Worm (Caenorhabditis elegans): ENCODE results near the gene F58F9.4.

DNA sequence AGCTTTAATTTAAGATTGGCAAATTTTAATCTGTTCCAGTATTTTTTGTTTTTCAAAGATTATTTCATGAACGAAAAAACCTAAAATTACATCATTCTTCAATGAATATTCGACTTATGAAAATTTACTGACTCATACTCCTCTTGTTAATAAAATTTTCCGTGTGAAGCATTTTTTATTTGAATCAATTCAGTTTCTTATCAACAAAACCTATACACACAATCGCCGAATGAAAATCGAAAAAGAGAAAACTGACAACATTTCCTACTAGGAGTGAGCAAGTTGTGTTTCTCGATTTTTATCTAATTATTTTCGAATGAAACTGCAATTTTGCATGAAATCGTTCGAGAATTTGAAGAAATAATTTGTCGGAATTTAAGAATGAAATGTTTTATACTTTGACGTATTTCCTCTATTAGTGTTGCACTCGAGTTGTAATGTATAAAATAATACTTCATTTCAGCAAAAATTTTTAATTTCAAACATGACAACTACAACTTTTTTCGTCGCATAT lies at the start of gene F58F9.4:
- TF ChIP-seq dao-5 (tag; optimal IDR thresholded peaks at IDR 0.05) (no peak), W03F9.2 (tag; optimal IDR thresholded peaks at IDR 0.05) (no peak)

Measured in whole organism, L4/young adult.